Fruit fly (Drosophila melanogaster) whole organism, embryonic: ENCODE measurements around the gene CG31809.

ENCODE experiments used
- CG10979 ChIP-seq: fragments of 200-800 bp; sonication (Bioruptor generic); optimal IDR thresholded peaks from 2 replicates; lab custom pipeline; 2018; ENCODE audit warnings: missing biosample characterization, mild to moderate bottlenecking, missing genetic modification characterization, moderate library complexity
- CG13424 ChIP-seq: fragments of 200-800 bp; sonication (Bioruptor generic); optimal IDR thresholded peaks from 2 replicates; lab custom pipeline; 2019; ENCODE audit warnings: missing biosample characterization, mild to moderate bottlenecking, missing genetic modification characterization, moderate library complexity
- CG17361 ChIP-seq: fragments of 200-800 bp; sonication (Bioruptor generic); IDR thresholded peaks from 3 replicates; pipeline ENCODE4 v1.3.6; 2022; ENCODE audit warnings: missing biosample characterization, missing genetic modification characterization
- CG32532 ChIP-seq: fragments of 200-800 bp; sonication (Bioruptor generic); IDR thresholded peaks from 2 replicates; pipeline ENCODE4 v1.3.6; 2022; ENCODE audit warnings: missing biosample characterization, missing genetic modification characterization
- CG6654 ChIP-seq: fragments of 200-800 bp; sonication (Bioruptor generic); optimal IDR thresholded peaks from 2 replicates; lab custom pipeline; 2017; ENCODE audit warnings: missing biosample characterization, mild to moderate bottlenecking, missing genetic modification characterization
- CG7987 ChIP-seq: fragments of 200-800 bp; sonication (Bioruptor generic); optimal IDR thresholded peaks from 2 replicates; lab custom pipeline; 2018; ENCODE audit warnings: missing biosample characterization, mild to moderate bottlenecking, missing genetic modification characterization, moderate library complexity
- CG8359 ChIP-seq: fragments of 200-800 bp; sonication (Bioruptor generic); optimal IDR thresholded peaks from 2 replicates; lab custom pipeline; 2017; ENCODE audit warnings: missing biosample characterization, mild to moderate bottlenecking, missing genetic modification characterization, borderline replicate concordance
- Dad ChIP-seq: fragments of 200-800 bp; sonication (Bioruptor generic); optimal IDR thresholded peaks from 3 replicates; lab custom pipeline; 2016; ENCODE audit warnings: missing biosample characterization, missing genetic modification characterization
- Optix ChIP-seq: fragments of 200-800 bp; sonication (Bioruptor generic); IDR thresholded peaks from 3 replicates; pipeline ENCODE4 v1.3.6; 2022; ENCODE audit warnings: missing biosample characterization, missing genetic modification characterization
- Xbp1 ChIP-seq: fragments of 200-800 bp; sonication (Bioruptor generic); optimal IDR thresholded peaks from 3 replicates; lab custom pipeline; 2016; ENCODE audit warnings: missing biosample characterization, mild to moderate bottlenecking, missing genetic modification characterization
- crol ChIP-seq: fragments of 200-800 bp; sonication (Bioruptor generic); IDR thresholded peaks from 2 replicates; pipeline ENCODE4 v1.3.6; 2022; ENCODE audit warnings: missing biosample characterization, missing genetic modification characterization

dm6 chr2L:16824905-16825333, 33.6 kb downstream of the CG31809 start, which contains the start of gene Cse1:
- no peak for TF ChIP-seq Xbp1
- no peak for TF ChIP-seq Dad (GFP tag; lab: Kevin White, UChicago)
- TF ChIP-seq Optix (GFP tag; lab: Robert Waterston, UW) = no peak
- no peak for TF ChIP-seq CG8359 (GFP tag; lab: Kevin White, UChicago)
- no peak for TF ChIP-seq CG17361 (GFP tag; lab: Robert Waterston, UW)
- TF ChIP-seq CG32532 (GFP tag; lab: Robert Waterston, UW) = no peak
- TF ChIP-seq CG7987 (GFP tag; lab: Kevin White, UChicago) = no peak
- no peak for TF ChIP-seq CG6654
- TF ChIP-seq CG13424 (tag; lab: Kevin White, UChicago) = no peak
- no peak for TF ChIP-seq crol
- TF ChIP-seq CG10979 (tag; lab: Kevin White, UChicago) = no peak
